Fruit fly (Drosophila melanogaster) whole organism, wandering third instar larva: ENCODE data around the gene CG34008.

Source experiments
- CG32264 ChIP-seq: fragments of 200-800 bp; sonication (Bioruptor generic); optimal IDR thresholded peaks from 2 replicates; lab custom pipeline; 2016; ENCODE audit warnings: missing biosample characterization, missing genetic modification characterization
- CG9705 ChIP-seq: fragments of 200-800 bp; sonication (Bioruptor generic); optimal IDR thresholded peaks from 2 replicates; lab custom pipeline; 2018; ENCODE audit warnings: missing biosample characterization, mild to moderate bottlenecking, missing genetic modification characterization
- CrebA ChIP-seq: fragments of 200-800 bp; sonication (Bioruptor generic); optimal IDR thresholded peaks from 2 replicates; lab custom pipeline; 2016; ENCODE audit warnings: missing biosample characterization, mild to moderate bottlenecking, missing genetic modification characterization, borderline replicate concordance
- Dfd ChIP-seq: fragments of >200 bp; optimal IDR thresholded peaks from 2 replicates; lab custom pipeline; 2017; ENCODE audit warnings: missing biosample characterization, missing genetic modification characterization
- Dif ChIP-seq: fragments of 200-275, 200-300 bp; sonication (Bioruptor generic); optimal IDR thresholded peaks from 2 replicates; lab custom pipeline; 2018; ENCODE audit warnings: missing biosample characterization, missing genetic modification characterization; ENCODE audit not compliant: partially characterized antibody
- GATAd ChIP-seq: sonication (Bioruptor generic); optimal IDR thresholded peaks from 2 replicates; lab custom pipeline; 2016; ENCODE audit warnings: missing biosample characterization, missing genetic modification characterization
- HLH106 ChIP-seq: fragments of 200-800 bp; optimal IDR thresholded peaks from 3 replicates; lab custom pipeline; 2019; ENCODE audit warnings: missing biosample characterization, mild to moderate bottlenecking, missing genetic modification characterization, moderate library complexity
- Hnf4 ChIP-seq: fragments of 200-800 bp; sonication (Bioruptor generic); optimal IDR thresholded peaks from 2 replicates; lab custom pipeline; 2016; ENCODE audit warnings: missing biosample characterization, mild to moderate bottlenecking, missing genetic modification characterization
- Hr78 ChIP-seq: fragments of >200 bp; optimal IDR thresholded peaks from 2 replicates; lab custom pipeline; 2017; ENCODE audit warnings: missing biosample characterization, missing genetic modification characterization
- Hr83 ChIP-seq: fragments of 200-300 bp; sonication (Bioruptor generic); optimal IDR thresholded peaks from 2 replicates; lab custom pipeline; 2016; ENCODE audit warnings: missing biosample characterization, mild to moderate bottlenecking, missing genetic modification characterization, moderate library complexity; ENCODE audit not compliant: poor library complexity, severe bottlenecking
- Jra ChIP-seq: sonication (Bioruptor generic); optimal IDR thresholded peaks from 2 replicates; lab custom pipeline; 2016; ENCODE audit warnings: missing biosample characterization, missing genetic modification characterization
- Mio ChIP-seq: sonication (Bioruptor generic); optimal IDR thresholded peaks from 2 replicates; lab custom pipeline; 2016; ENCODE audit warnings: missing biosample characterization, missing genetic modification characterization
- Myc ChIP-seq: fragments of >200 bp; optimal IDR thresholded peaks from 2 replicates; lab custom pipeline; 2017
- N ChIP-seq: fragments of >200 bp; optimal IDR thresholded peaks from 2 replicates; lab custom pipeline; 2018; ENCODE audit warnings: missing biosample characterization, missing external identifiers, missing genetic modification characterization
- OdsH ChIP-seq: fragments of 200-800 bp; sonication (Bioruptor generic); optimal IDR thresholded peaks from 2 replicates; lab custom pipeline; 2016; ENCODE audit warnings: missing biosample characterization, mild to moderate bottlenecking, missing genetic modification characterization
- Rel ChIP-seq, 2 experiments: fragments of 200-800 bp; sonication (Bioruptor generic) in 1 of 2; optimal IDR thresholded peaks; 2 replicates in 1 of 2; 3 replicates in 1 of 2; lab custom pipeline; 2016 to 2019; ENCODE audit warnings: mild to moderate bottlenecking in 2 of 2, missing biosample characterization in 2 of 2, missing genetic modification characterization in 2 of 2, moderate library complexity in 1 of 2
- Sp1 ChIP-seq: fragments of 200-800 bp; sonication (Bioruptor generic); optimal IDR thresholded peaks from 3 replicates; lab custom pipeline; 2019; ENCODE audit warnings: missing biosample characterization, mild to moderate bottlenecking, missing genetic modification characterization, moderate library complexity
- br ChIP-seq: fragments of 200-800 bp; sonication (Bioruptor generic); optimal IDR thresholded peaks from 2 replicates; lab custom pipeline; 2016; ENCODE audit warnings: missing biosample characterization, missing genetic modification characterization
- brk ChIP-seq: fragments of 200-800 bp; sonication (Bioruptor generic); optimal IDR thresholded peaks from 2 replicates; lab custom pipeline; 2016; ENCODE audit warnings: missing biosample characterization, mild to moderate bottlenecking, missing genetic modification characterization
- dl ChIP-seq, 2 experiments: fragments of 175-275, 200-275 bp in 1 of 2; fragments of 200-275 bp in 1 of 2; sonication (Bioruptor generic); optimal IDR thresholded peaks; lab custom pipeline; 2018; ENCODE audit warnings: mild to moderate bottlenecking in 2 of 2, missing biosample characterization in 2 of 2, missing genetic modification characterization in 2 of 2, moderate library complexity in 2 of 2; ENCODE audit not compliant: partially characterized antibody in 2 of 2, insufficient read depth in 1 of 2
- dmrt93B ChIP-seq: fragments of 200-800 bp; sonication (Bioruptor generic); optimal IDR thresholded peaks from 2 replicates; lab custom pipeline; 2018; ENCODE audit warnings: missing biosample characterization, mild to moderate bottlenecking, missing genetic modification characterization
- dsf ChIP-seq: sonication (Bioruptor generic); optimal IDR thresholded peaks from 2 replicates; lab custom pipeline; 2016; ENCODE audit warnings: missing biosample characterization, missing genetic modification characterization, borderline replicate concordance
- ey ChIP-seq: fragments of 200-800 bp; sonication (Bioruptor generic); optimal IDR thresholded peaks from 2 replicates; lab custom pipeline; 2016; ENCODE audit warnings: missing biosample characterization, missing genetic modification characterization
- foxo ChIP-seq, 2 experiments: fragments of 200-800 bp; sonication (Bioruptor generic); optimal IDR thresholded peaks; 2 replicates in 1 of 2; 3 replicates in 1 of 2; lab custom pipeline; 2016 to 2017; ENCODE audit warnings: missing biosample characterization in 2 of 2, missing genetic modification characterization in 2 of 2
- fru ChIP-seq: fragments of 200-800 bp; sonication (Bioruptor generic); optimal IDR thresholded peaks from 3 replicates; lab custom pipeline; 2016; ENCODE audit warnings: missing biosample characterization, mild to moderate bottlenecking, missing genetic modification characterization
- h ChIP-seq: fragments of 200-800 bp; sonication (Bioruptor generic); optimal IDR thresholded peaks from 3 replicates; lab custom pipeline; 2016; ENCODE audit warnings: missing biosample characterization, mild to moderate bottlenecking, missing genetic modification characterization
- jim ChIP-seq: fragments of 175-275, 200-325 bp; sonication (Bioruptor generic); optimal IDR thresholded peaks from 2 replicates; lab custom pipeline; 2016; ENCODE audit warnings: missing biosample characterization, mild to moderate bottlenecking, missing genetic modification characterization
- lola ChIP-seq: fragments of >200 bp; optimal IDR thresholded peaks from 2 replicates; lab custom pipeline; 2017; ENCODE audit warnings: missing biosample characterization, missing genetic modification characterization
- pan ChIP-seq: fragments of >200 bp; optimal IDR thresholded peaks from 2 replicates; lab custom pipeline; 2017
- psq ChIP-seq: fragments of 200-800 bp; sonication (Bioruptor generic); optimal IDR thresholded peaks from 3 replicates; lab custom pipeline; 2017; ENCODE audit warnings: missing biosample characterization, mild to moderate bottlenecking, missing genetic modification characterization, moderate library complexity
- rgr ChIP-seq: fragments of 200-800 bp; sonication (Bioruptor generic); optimal IDR thresholded peaks from 3 replicates; lab custom pipeline; 2016; ENCODE audit warnings: missing biosample characterization, mild to moderate bottlenecking, missing genetic modification characterization
- sage ChIP-seq: fragments of 200-800 bp; sonication (Bioruptor generic); optimal IDR thresholded peaks from 2 replicates; lab custom pipeline; 2016; ENCODE audit warnings: missing biosample characterization, mild to moderate bottlenecking, missing genetic modification characterization
- sv ChIP-seq: fragments of 200-800 bp; sonication (Bioruptor generic); optimal IDR thresholded peaks from 3 replicates; lab custom pipeline; 2016; ENCODE audit warnings: missing biosample characterization, missing genetic modification characterization
- usp ChIP-seq: fragments of >200 bp; optimal IDR thresholded peaks from 2 replicates; lab custom pipeline; 2017; ENCODE audit warnings: missing biosample characterization, missing genetic modification characterization
- woc ChIP-seq: sonication (Bioruptor generic); optimal IDR thresholded peaks from 2 replicates; lab custom pipeline; 2016; ENCODE audit warnings: missing biosample characterization, mild to moderate bottlenecking, missing genetic modification characterization

Gene CG34008

DNA sequence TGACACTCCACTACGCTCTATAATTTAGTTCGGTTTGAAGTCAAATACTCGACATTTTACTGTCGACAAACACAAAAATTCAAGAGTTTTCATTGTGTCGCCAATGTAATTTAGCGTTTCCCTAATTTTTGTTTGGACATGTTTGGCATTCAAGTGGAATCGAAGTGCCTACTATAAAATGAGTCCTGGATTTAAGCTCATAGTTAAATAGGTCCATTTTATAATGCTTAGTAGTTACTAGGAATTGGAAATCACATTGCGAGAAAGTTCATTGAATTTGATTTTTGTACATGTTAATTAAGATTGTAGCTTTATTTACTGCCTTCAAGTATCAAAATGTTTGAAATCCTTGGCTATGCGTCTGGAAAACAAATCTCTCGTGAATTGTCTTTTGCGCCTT is 27.0 kb downstream of the CG34008 start, which contains the start of gene att-ORFB:
Gene att-ORFB, minus strand, starts transcription at position 101 of the 400 bp plus-strand sequence.
- TF ChIP-seq dsf (GFP tag; lab: Kevin White, UChicago) (no peak), N (GFP tag; lab: Kevin White, UChicago) (no peak), woc (GFP tag; lab: Kevin White, UChicago) (no peak), usp (GFP tag; lab: Kevin White, UChicago) (no peak), Mio (no peak), Sp1 (GFP tag; lab: Kevin White, UChicago) (no peak), h (GFP tag; lab: Kevin White, UChicago) (no peak), sv (GFP tag; lab: Kevin White, UChicago) (no peak), Hnf4 (GFP tag; lab: Kevin White, UChicago) (no peak), pan (lab: Kevin White, UChicago) (no peak), dl (GFP tag; optimal IDR thresholded peaks at IDR 0.05; lab: Kevin White, UChicago; ENCODE audit: insufficient read depth in 1 of 2, partially characterized antibody in 2 of 2) (no peak), foxo (GFP tag; optimal IDR thresholded peaks at IDR 0.05; lab: Kevin White, UChicago) (no peak), br (GFP tag; lab: Kevin White, UChicago) (no peak), Dif (GFP tag; lab: Kevin White, UChicago) (no peak), brk (GFP tag; lab: Kevin White, UChicago) (no peak), Hr78 (GFP tag; lab: Kevin White, UChicago) (no peak), Myc (lab: Kevin White, UChicago) (no peak), Hr83 (no peak), CG32264 (GFP tag; lab: Kevin White, UChicago) (no peak)

DNA sequence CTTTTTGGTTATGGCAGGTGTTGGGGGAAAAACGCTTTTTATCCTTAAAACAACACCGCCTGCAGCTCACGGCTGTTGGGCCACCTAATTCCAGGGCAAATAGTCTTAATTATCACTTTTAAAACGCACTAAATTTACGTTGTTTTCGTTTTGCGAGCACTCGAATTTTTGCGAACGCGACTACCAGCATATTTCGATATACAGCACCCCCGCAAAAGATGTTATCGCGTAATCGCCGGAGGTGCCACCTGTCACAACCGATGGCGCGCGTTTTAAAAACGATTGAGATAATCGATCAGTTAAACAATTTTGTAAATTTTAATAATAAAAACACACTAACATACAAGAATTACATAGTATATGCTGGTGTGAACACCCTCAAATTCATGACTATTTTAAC is 29.2 kb downstream of the CG34008 start, which contains the start of gene Stat92E:
Gene Stat92E, minus strand, starts transcription at position 219 of the 400 bp plus-strand sequence.
- TF ChIP-seq psq (GFP tag; lab: Kevin White, UChicago) (no peak), dl (GFP tag; optimal IDR thresholded peaks at IDR 0.05; lab: Kevin White, UChicago; ENCODE audit: insufficient read depth in 1 of 2, partially characterized antibody in 2 of 2) (peak in 1 of 2 experiments; percentile 6), h (GFP tag; lab: Kevin White, UChicago) (peak; percentile 13), dsf (GFP tag; lab: Kevin White, UChicago) (no peak)
- TF ChIP-seq, all 38 proteins: peak for 2

DNA sequence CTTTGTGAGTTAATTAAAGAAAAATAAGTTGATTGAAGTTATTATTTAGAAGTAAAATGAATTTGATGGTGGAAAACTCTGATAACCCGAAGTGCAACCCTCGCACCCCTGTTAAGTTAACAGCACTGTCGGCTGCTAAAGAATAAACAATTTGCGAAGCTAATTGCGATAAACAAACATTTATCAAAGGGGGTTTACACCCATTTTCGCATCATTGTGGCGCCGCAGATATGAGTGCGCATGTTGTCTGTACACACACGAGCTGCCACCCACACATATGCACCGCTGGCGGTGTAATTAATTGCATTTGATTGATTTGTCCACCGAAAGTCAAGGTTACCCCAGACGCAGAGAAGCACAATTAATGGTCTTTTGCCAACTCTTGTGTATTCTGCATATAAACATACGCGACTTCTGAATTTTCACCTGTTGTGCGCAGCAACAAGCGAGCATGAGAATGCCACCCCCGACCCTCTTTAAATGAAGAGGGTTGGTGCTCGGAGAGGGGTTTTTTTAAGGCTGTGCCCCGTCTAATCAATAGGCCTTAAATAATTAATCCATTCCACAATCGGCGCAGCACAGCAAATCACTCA is 29.7 kb downstream of the CG34008 start:
- TF ChIP-seq dsf (GFP tag; lab: Kevin White, UChicago) (no peak), HLH106 (tag; lab: Kevin White, UChicago) (no peak), Jra (no peak), Rel (GFP tag; optimal IDR thresholded peaks at IDR 0.05; lab: Kevin White, UChicago) (no peak), Rel (tag; optimal IDR thresholded peaks at IDR 0.05; lab: Kevin White, UChicago) (peak; percentile 98)
- TF ChIP-seq, all 38 proteins: peak for 1

DNA sequence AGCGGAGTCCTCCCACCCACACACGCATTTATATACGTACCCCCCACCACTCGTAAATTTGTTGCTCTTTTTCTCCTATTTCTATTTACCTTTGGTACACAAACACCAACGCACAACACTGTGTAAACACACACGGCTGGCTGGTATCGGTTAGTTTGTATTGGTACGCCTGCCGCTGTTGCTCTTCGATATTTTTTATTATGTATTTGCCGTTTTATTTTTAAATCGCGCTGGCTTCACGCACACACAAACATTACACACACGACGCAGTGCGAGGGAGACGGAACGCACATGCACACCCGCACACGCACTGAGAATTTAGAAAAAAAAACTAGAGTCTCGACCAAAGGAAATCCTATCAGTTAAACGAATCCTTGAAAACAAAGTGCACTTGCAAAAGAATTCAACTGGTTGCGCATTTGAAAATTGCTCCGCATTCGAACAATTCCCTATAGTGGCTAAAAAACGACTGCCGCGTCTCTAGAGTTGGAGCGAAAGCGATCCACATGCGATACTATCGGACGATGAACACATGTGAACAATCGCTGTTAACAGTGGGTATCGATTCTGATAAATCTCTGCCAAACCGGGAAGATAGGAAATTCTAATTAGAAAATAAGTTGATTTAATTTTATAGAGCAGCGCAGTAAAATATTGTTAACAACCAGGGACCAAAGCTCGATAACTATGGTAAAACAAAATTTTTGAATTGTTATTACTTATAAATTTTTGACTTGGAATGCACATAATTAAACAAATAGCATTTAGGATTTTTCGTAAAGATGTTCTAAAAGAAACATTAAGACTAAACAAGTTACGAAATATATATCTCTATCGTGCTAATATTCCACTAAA is 30.5 kb downstream of the CG34008 start:
- TF ChIP-seq CrebA (no peak), dl (GFP tag; optimal IDR thresholded peaks at IDR 0.05; lab: Kevin White, UChicago; ENCODE audit: insufficient read depth in 1 of 2, partially characterized antibody in 2 of 2) (peak in 1 of 2 experiments; percentile 8), N (GFP tag; lab: Kevin White, UChicago) (peak; percentile 19), psq (GFP tag; lab: Kevin White, UChicago) (no peak), ey (GFP tag; lab: Kevin White, UChicago) (no peak), h (GFP tag; lab: Kevin White, UChicago) (peak; percentile 78), Sp1 (GFP tag; lab: Kevin White, UChicago) (peak; percentile 25), lola (no peak), OdsH (peak; percentile 23), pan (lab: Kevin White, UChicago) (no peak), Jra (no peak), GATAd (GFP tag; lab: Kevin White, UChicago) (no peak), Hr78 (GFP tag; lab: Kevin White, UChicago) (no peak), br (GFP tag; lab: Kevin White, UChicago) (peak; percentile 1), rgr (GFP tag; lab: Kevin White, UChicago) (peak; percentile 40), Hr83 (peak; percentile 97), Mio (peak; percentile 23), CG9705 (GFP tag; lab: Kevin White, UChicago) (no peak), brk (GFP tag; lab: Kevin White, UChicago) (no peak), sage (no peak), Dif (GFP tag; lab: Kevin White, UChicago) (peak; percentile 37), dmrt93B (no peak), HLH106 (tag; lab: Kevin White, UChicago) (no peak), Rel (GFP tag; optimal IDR thresholded peaks at IDR 0.05; lab: Kevin White, UChicago) (no peak), Rel (tag; optimal IDR thresholded peaks at IDR 0.05; lab: Kevin White, UChicago) (no peak), sv (GFP tag; lab: Kevin White, UChicago) (no peak), foxo (GFP tag; optimal IDR thresholded peaks at IDR 0.05; lab: Kevin White, UChicago) (peak in 1 of 2 experiments; percentile 27), dsf (GFP tag; lab: Kevin White, UChicago) (no peak), Myc (lab: Kevin White, UChicago) (no peak), fru (no peak), jim (GFP tag; lab: Kevin White, UChicago) (peak; percentile 55), Dfd (GFP tag; lab: Kevin White, UChicago) (no peak)
